Worm (Caenorhabditis elegans) whole organism, L1 larva: ENCODE data around the gene C27A7.9.

Source experiments
- F16B12.6 ChIP-seq: fragments of 150-350 bp; optimal IDR thresholded peaks from 2 replicates; lab custom pipeline; 2014; ENCODE audit warnings: missing biosample characterization, missing genetic modification characterization
- ceh-82 ChIP-seq, 3 experiments: fragments of 150-350 bp in 1 of 3; sonication (generic microtip) in 2 of 3; optimal IDR thresholded peaks; 2 replicates each; lab custom pipeline; 2014 to 2017; ENCODE audit warnings: missing biosample characterization in 3 of 3, missing genetic modification characterization in 3 of 3
- egl-27 ChIP-seq, 2 experiments: fragments of 150-350 bp in 1 of 2; sonication (generic microtip); optimal IDR thresholded peaks; 3 replicates each; lab custom pipeline; 2017 to 2018; ENCODE audit warnings: missing biosample characterization in 2 of 2, missing genetic modification characterization in 2 of 2, missing genetic modification reagents in 2 of 2
- elt-2 ChIP-seq: sonication (generic microtip); optimal IDR thresholded peaks from 2 replicates; lab custom pipeline; 2016; ENCODE audit warnings: missing genetic modification characterization, mild to moderate bottlenecking, inconsistent platforms, missing compliant biosample characterization, missing genetic modification reagents
- fkh-10 ChIP-seq: sonication (generic microtip); optimal IDR thresholded peaks from 2 replicates; lab custom pipeline; 2017; ENCODE audit warnings: missing biosample characterization, missing genetic modification reagents, missing genetic modification characterization
- fkh-8 ChIP-seq: sonication (generic microtip); optimal IDR thresholded peaks from 2 replicates; lab custom pipeline; 2016; ENCODE audit warnings: mild to moderate bottlenecking, missing genetic modification characterization, missing compliant biosample characterization
- lin-15B ChIP-seq: fragments of 150-350 bp; sonication (generic microtip); optimal IDR thresholded peaks from 3 replicates; lab custom pipeline; 2014; ENCODE audit warnings: missing biosample characterization, missing genetic modification characterization
- nhr-237 ChIP-seq: fragments of 150-350 bp; optimal IDR thresholded peaks from 2 replicates; lab custom pipeline; 2014; ENCODE audit warnings: missing biosample characterization, missing genetic modification characterization
- skn-1 ChIP-seq: fragments of 150-350 bp; optimal IDR thresholded peaks from 2 replicates; lab custom pipeline; 2014; ENCODE audit warnings: missing biosample characterization, missing genetic modification characterization
- sox-4 ChIP-seq: sonication (generic microtip); optimal IDR thresholded peaks from 2 replicates; lab custom pipeline; 2016; ENCODE audit warnings: missing genetic modification characterization, missing compliant biosample characterization
- sup-37 ChIP-seq: fragments of 200-800 bp; sonication (Bioruptor generic); optimal IDR thresholded peaks from 2 replicates; lab custom pipeline; 2018; ENCODE audit warnings: mild to moderate bottlenecking, missing genetic modification characterization, missing compliant biosample characterization
- swsn-7 ChIP-seq: sonication (generic microtip); optimal IDR thresholded peaks from 2 replicates; lab custom pipeline; 2016; ENCODE audit warnings: missing genetic modification characterization, missing compliant biosample characterization
- ztf-11 ChIP-seq, 2 experiments: sonication (generic microtip); optimal IDR thresholded peaks; 2 replicates each; lab custom pipeline; 2016 to 2017; ENCODE audit warnings: missing genetic modification characterization in 2 of 2, missing biosample characterization in 1 of 2, missing compliant biosample characterization in 1 of 2

DNA sequence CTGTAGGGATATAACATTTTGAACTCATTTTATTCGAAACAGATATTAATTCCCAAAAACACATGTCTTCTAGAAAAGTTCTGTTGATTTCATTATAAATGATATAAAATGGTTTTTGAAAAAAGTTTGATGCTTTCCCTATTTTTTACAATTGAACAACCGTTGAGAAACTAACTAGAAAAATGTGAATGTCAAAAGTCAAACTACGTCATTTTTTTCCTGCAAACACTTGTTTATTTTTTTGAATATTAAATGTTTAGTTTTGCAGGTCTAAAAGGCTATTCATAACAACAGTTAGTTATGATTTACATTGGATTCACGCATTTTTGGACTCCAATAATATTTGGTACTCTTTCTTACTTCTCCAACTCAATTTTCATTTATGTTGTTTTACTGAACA is 8.5 kb upstream of the C27A7.9 start, which contains the start of gene srj-4:
- TF ChIP-seq skn-1 (tag; lab: Kevin White, UChicago) (no peak), ceh-82 (tag; optimal IDR thresholded peaks at IDR 0.05; lab: Kevin White, UChicago) (no peak), F16B12.6 (tag; lab: Kevin White, UChicago) (no peak), fkh-8 (tag; lab: Kevin White, UChicago) (no peak), ztf-11 (tag; optimal IDR thresholded peaks at IDR 0.05; lab: Kevin White, UChicago) (no peak), elt-2 (tag; lab: Kevin White, UChicago) (no peak), lin-15B (tag; lab: Kevin White, UChicago) (no peak), sox-4 (tag; lab: Kevin White, UChicago) (no peak), swsn-7 (tag; lab: Kevin White, UChicago) (no peak), nhr-237 (tag; lab: Kevin White, UChicago) (no peak), sup-37 (GFP tag; lab: Kevin White, UChicago) (no peak), egl-27 (tag; optimal IDR thresholded peaks at IDR 0.05; lab: Kevin White, UChicago) (no peak), fkh-10 (GFP tag; lab: Kevin White, UChicago) (no peak)
